Worm (Caenorhabditis elegans): ENCODE measurements around the gene col-102.

Gene col-102

ce11 chrIV:603543-603942, 701 bp upstream of the col-102 start, which contains the start of gene prmt-4:
TSS of gene prmt-4 (minus strand) at chrIV:603643.
- no peak for TF ChIP-seq unc-62 (GFP tag; optimal IDR thresholded peaks at IDR 0.05)

- no peak for TF ChIP-seq unc-62 (GFP tag; optimal IDR thresholded peaks at IDR 0.05)
Measured at ce11 chrIV:604817-605216, 573 bp downstream of the col-102 start.

ce11 chrIV:605431-605830, 1.2 kb downstream of the col-102 start:
- TF ChIP-seq unc-62 (GFP tag; optimal IDR thresholded peaks at IDR 0.05): no peak

DNA sequence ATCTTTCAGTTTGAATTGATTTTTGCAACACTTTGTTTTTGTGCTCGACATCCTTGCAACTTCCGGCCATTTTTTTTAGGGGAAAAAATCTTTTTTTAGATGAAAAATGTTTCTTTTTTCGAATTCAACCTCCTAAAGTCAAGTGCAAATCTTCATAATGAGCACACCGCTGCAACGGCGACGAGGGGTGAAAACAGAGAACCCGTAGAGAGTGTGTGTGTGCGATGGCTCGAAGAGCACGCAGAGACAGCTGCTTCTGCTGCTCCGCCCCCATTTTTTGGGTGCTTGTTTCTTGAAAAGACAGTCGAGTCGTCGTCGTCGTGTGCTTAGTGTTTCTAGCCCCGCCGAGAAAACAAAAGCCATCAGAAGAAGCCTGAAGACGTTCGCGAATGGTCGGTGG, 1.8 kb downstream of the col-102 start, which contains the start of gene inx-18:
TSS of gene inx-18 (plus strand) at position 301 of the 400 bp plus-strand sequence.
- TF ChIP-seq unc-62 (GFP tag; optimal IDR thresholded peaks at IDR 0.05): no peak

DNA sequence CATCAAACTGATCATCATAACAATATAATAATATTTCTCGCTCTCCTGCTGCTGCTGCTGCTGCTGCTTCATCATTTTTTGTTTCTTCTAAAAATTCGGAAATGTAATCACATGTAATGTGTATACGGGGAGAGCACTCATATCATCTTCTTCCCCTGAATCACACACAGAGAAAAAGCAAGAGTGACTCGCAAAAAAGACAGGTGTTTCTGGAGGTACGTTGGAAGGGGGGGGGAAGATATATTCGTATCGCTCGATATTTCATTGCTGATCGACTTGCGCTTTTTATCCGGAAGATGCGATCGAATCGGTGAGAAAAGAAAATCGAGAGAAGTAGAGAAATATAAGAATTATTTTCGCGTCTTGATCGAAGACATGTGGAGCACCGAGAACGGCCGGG, 3.4 kb downstream of the col-102 start:
- TF ChIP-seq unc-62 (GFP tag; optimal IDR thresholded peaks at IDR 0.05): no peak

- no peak for TF ChIP-seq unc-62 (GFP tag; optimal IDR thresholded peaks at IDR 0.05)
Measured at ce11 chrIV:613155-613554, 8.9 kb downstream of the col-102 start.

DNA sequence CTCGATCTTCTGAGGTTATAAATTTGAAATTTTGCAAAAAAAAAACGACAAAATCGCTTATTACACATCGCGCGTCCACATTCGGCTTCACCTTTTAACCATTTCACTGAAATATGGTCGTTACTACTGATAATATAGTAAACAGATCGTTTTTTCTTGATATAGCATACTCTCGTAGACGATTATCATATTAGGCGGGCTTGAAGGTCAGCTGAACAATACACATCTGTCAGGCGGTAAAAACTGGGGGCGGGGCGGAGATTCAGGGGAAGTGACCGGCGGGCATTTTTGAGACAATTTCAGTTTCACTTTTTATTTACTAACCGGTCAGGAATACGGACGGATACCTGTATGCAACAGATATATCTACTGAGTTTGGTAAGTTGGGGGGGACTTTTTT, 11.0 kb downstream of the col-102 start, which contains the start of gene C18H7.1:
TSS of gene C18H7.1 (plus strand) at position 301 of the 400 bp plus-strand sequence.
- no peak for TF ChIP-seq unc-62 (GFP tag; optimal IDR thresholded peaks at IDR 0.05)

DNA sequence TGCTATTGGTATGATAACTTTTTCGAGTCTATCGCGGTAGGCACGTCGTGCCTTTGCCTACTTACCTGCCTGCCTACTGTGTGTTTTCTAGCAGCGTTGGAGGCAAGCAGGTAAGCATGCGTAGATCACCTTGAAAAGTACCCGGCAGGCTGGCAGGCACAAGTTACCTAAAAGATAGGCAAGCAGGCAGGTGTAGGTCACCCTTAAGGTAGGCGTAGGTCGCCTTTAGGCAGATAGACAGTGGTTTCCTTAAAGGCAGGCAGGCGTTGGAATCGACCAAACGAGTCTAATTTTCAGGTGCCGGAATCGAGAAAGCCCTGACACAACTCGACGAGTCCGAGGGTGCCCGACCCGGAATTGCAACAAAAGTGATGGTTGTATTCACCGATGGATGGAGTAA, 15.5 kb downstream of the col-102 start:
- TF ChIP-seq unc-62 (GFP tag; optimal IDR thresholded peaks at IDR 0.05): no peak

ce11 chrIV:620324-620723, 16.1 kb downstream of the col-102 start:
- TF ChIP-seq unc-62 (GFP tag; optimal IDR thresholded peaks at IDR 0.05): no peak

ce11 chrIV:622989-623388, 18.7 kb downstream of the col-102 start:
- TF ChIP-seq unc-62 (GFP tag; optimal IDR thresholded peaks at IDR 0.05): no peak

DNA sequence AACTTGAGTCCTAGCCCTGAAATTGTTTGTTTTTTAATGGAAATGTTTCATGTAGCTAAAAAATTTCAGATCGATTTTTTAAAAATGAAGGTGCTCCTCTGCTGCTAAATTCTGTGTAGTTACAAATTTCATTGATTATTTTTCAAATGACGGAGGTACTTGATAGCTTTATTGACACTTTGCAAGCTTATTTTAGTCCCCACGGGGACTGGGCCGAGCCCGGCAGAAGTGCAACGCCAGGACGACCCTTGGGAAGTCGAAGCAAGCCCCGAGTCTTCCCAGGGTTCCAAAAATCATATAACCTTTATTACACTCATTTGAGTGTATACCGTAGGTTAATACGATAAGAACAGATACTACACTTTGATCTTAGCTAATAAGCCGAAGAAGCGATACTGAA, 19.6 kb downstream of the col-102 start:
- TF ChIP-seq unc-62 (GFP tag; optimal IDR thresholded peaks at IDR 0.05): no peak

ce11 chrIV:625947-626548, 21.8 kb downstream of the col-102 start:
- TF ChIP-seq unc-62 (GFP tag; optimal IDR thresholded peaks at IDR 0.05): no peak

DNA sequence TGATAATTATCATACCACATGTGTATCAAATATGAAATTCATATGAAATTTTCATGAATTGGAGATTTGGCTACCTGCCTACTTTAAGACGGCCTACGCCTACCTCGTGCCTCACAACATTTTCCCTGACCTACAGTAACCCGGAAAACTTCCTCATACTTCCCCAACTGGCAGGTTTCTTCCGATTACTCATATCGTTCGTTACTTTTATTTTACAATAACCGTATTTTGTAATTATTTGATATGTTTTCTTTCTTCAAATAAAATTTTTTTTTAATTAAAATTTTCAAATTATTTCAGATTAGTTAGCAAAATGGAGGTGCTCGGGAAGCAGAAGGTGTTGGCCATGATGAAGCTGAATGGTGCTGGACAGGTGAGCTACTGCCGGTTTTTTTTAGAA, 23.0 kb downstream of the col-102 start, which contains the start of gene nhr-76:
TSS of gene nhr-76 (plus strand) at position 301 of the 400 bp plus-strand sequence.
- TF ChIP-seq unc-62 (GFP tag; optimal IDR thresholded peaks at IDR 0.05): no peak

DNA sequence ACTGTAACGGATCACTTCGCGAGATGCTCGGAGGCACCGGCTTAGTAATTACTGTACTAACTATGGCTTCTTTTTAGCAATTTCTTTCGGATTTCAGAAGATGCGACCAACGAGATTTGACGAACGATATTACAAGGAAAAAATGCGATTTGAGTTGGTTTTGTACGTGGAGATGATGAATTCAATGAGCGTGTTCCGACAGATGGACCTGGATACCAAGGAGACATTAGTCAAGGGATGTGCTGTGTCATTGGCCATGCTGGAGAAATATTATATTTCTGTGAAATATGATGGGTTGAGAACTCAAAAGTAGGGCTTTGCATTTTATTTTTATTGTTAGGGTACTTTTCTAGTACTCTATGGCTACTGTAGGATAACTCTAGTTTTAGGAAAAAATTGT, 26.4 kb downstream of the col-102 start:
- no peak for TF ChIP-seq unc-62 (GFP tag; optimal IDR thresholded peaks at IDR 0.05)

- no peak for TF ChIP-seq unc-62 (GFP tag; optimal IDR thresholded peaks at IDR 0.05)
Measured at ce11 chrIV:631869-632268, 27.6 kb downstream of the col-102 start.

DNA sequence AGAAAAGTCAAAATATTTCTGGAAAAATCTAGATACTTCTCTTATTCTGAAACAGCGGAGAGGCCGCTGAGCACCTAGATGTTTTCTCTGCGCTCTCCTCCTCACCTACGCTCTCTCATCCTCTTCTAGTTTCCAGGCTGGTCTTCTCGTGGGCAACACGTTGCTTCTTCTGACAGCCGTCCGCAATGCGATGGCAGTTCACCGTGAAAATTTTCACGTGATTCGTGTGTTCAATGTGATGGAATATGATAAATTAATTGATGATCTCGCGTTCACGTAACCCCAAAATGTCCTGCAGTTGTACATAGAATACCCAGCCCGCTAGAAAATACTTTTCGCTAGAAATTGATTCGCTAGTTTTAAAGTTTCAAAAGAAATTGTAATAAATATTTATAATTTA, 29.3 kb downstream of the col-102 start:
- no peak for TF ChIP-seq unc-62 (GFP tag; optimal IDR thresholded peaks at IDR 0.05)

DNA sequence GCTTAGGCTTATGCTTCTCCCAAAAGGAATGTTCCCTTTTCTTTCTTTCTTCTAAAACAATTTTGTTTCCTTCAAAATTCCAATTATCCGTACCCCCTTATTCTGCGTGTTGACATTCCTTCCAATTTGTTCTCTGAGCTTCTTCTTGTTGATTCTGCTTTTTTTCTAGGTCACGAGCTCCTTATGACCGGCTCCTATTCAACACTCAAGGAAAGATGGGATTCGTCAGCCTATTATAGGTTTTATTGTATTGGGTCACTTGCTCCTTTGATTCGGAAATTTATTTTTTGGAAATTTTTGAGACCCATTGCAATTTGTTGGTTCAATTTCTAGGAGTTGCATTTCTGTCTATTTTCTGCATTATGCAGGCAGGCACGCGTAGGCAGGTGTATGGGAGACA, 34.9 kb downstream of the col-102 start:
- no peak for TF ChIP-seq unc-62 (GFP tag; optimal IDR thresholded peaks at IDR 0.05)

- no peak for TF ChIP-seq unc-62 (GFP tag; optimal IDR thresholded peaks at IDR 0.05)
Measured at ce11 chrIV:643481-643880, 39.2 kb downstream of the col-102 start.
